Worm (Caenorhabditis elegans) whole organism, L2 larva: ENCODE results near the gene pat-9.

Experiments used
- C34F6.9 ChIP-seq: fragments of 150-350 bp; optimal IDR thresholded peaks from 2 replicates; lab custom pipeline; 2014; ENCODE audit warnings: missing biosample characterization, missing genetic modification characterization
- Y55F3AM.14 ChIP-seq: fragments of 200-800 bp; sonication (Bioruptor generic); optimal IDR thresholded peaks from 2 replicates; lab custom pipeline; 2018; ENCODE audit warnings: mild to moderate bottlenecking, missing genetic modification characterization, missing compliant biosample characterization
- alr-1 ChIP-seq: fragments of 150-350 bp; optimal IDR thresholded peaks from 2 replicates; lab custom pipeline; 2014; ENCODE audit warnings: missing biosample characterization, missing genetic modification characterization
- ama-1 ChIP-seq: fragments of 150-350 bp; optimal IDR thresholded peaks from 2 replicates; lab custom pipeline; 2018; ENCODE audit warnings: inconsistent platforms
- dmd-4 ChIP-seq: sonication (generic microtip); optimal IDR thresholded peaks from 2 replicates; lab custom pipeline; 2017; ENCODE audit warnings: missing biosample characterization, missing genetic modification characterization
- egl-27 ChIP-seq: sonication (generic microtip); optimal IDR thresholded peaks from 3 replicates; lab custom pipeline; 2017; ENCODE audit warnings: missing biosample characterization, missing genetic modification reagents, missing genetic modification characterization
- fos-1 ChIP-seq: fragments of 150-350 bp; optimal IDR thresholded peaks from 2 replicates; lab custom pipeline; 2014; ENCODE audit warnings: missing biosample characterization, missing genetic modification characterization
- lsy-2 ChIP-seq, 2 experiments: fragments of 150-350 bp in 1 of 2; sonication (generic microtip) in 1 of 2; optimal IDR thresholded peaks; 2 replicates each; lab custom pipeline; 2014 to 2017; ENCODE audit warnings: missing biosample characterization in 2 of 2, missing genetic modification characterization in 2 of 2
- nhr-12 ChIP-seq: fragments of 150-350 bp; optimal IDR thresholded peaks from 2 replicates; lab custom pipeline; 2014; ENCODE audit warnings: missing biosample characterization, missing genetic modification characterization
- nhr-237 ChIP-seq: fragments of 150-350 bp; optimal IDR thresholded peaks from 2 replicates; lab custom pipeline; 2014; ENCODE audit warnings: missing biosample characterization, missing genetic modification characterization
- nhr-77 ChIP-seq: fragments of 150-350 bp; optimal IDR thresholded peaks from 2 replicates; lab custom pipeline; 2014; ENCODE audit warnings: missing biosample characterization, missing genetic modification characterization
- snpc-4 ChIP-seq: fragments of 150-350 bp; optimal IDR thresholded peaks from 2 replicates; lab custom pipeline; 2014; ENCODE audit warnings: missing biosample characterization, missing genetic modification characterization
- unc-39 ChIP-seq: fragments of 150-350 bp; optimal IDR thresholded peaks from 2 replicates; lab custom pipeline; 2014; ENCODE audit warnings: missing biosample characterization, missing genetic modification characterization
- ztf-4 ChIP-seq: fragments of 150-350 bp; optimal IDR thresholded peaks from 2 replicates; lab custom pipeline; 2014; ENCODE audit warnings: missing biosample characterization, missing genetic modification characterization

- TF ChIP-seq ama-1 (no peak), nhr-12 (no peak), nhr-77 (tag; lab: Kevin White, UChicago) (no peak), alr-1 (tag; lab: Kevin White, UChicago) (no peak), ztf-4 (no peak), lsy-2 (tag; optimal IDR thresholded peaks at IDR 0.05; lab: Kevin White, UChicago) (no peak), dmd-4 (no peak), nhr-237 (tag; lab: Kevin White, UChicago) (no peak), snpc-4 (tag; lab: Kevin White, UChicago) (no peak), unc-39 (tag; lab: Kevin White, UChicago) (no peak), fos-1 (tag; lab: Kevin White, UChicago) (no peak), C34F6.9 (tag; lab: Kevin White, UChicago) (no peak), Y55F3AM.14 (GFP tag; lab: Kevin White, UChicago) (no peak), egl-27 (no peak)
These were observed 2.8 kb upstream of the pat-9 start for ce11 chrX:16533860-16534259.
